Fruit fly (Drosophila melanogaster) whole organism, prepupa: ENCODE measurements around the gene ABCB7.

Experiments used
- CG10631 ChIP-seq: fragments of 200-800 bp; sonication (Bioruptor generic); optimal IDR thresholded peaks from 2 replicates; lab custom pipeline; 2016; ENCODE audit warnings: missing biosample characterization, missing genetic modification characterization
- CG11294 ChIP-seq: fragments of 200-800 bp; sonication (Bioruptor generic); IDR thresholded peaks from 2 replicates; pipeline ENCODE4 v1.3.6; 2022; ENCODE audit warnings: missing biosample characterization, missing genetic modification characterization
- CG11762 ChIP-seq: fragments of 200-800 bp; sonication (Bioruptor generic); optimal IDR thresholded peaks from 3 replicates; lab custom pipeline; 2016; ENCODE audit warnings: missing biosample characterization, missing genetic modification characterization; ENCODE audit not compliant: insufficient read depth
- CG11902 ChIP-seq: fragments of 200-800 bp; sonication (Bioruptor generic); optimal IDR thresholded peaks from 3 replicates; lab custom pipeline; 2016; ENCODE audit warnings: missing biosample characterization, missing genetic modification characterization
- CG1621 ChIP-seq: fragments of 200-800 bp; sonication (Bioruptor generic); optimal IDR thresholded peaks from 3 replicates; lab custom pipeline; 2018; ENCODE audit warnings: missing biosample characterization, mild to moderate bottlenecking, missing genetic modification characterization
- CG16779 ChIP-seq: fragments of 200-800 bp; sonication (Bioruptor generic); optimal IDR thresholded peaks from 3 replicates; lab custom pipeline; 2017; ENCODE audit warnings: missing biosample characterization, mild to moderate bottlenecking, missing genetic modification characterization
- CG3032 ChIP-seq: fragments of 200-800 bp; optimal IDR thresholded peaks from 2 replicates; lab custom pipeline; 2019; ENCODE audit warnings: missing biosample characterization, mild to moderate bottlenecking, missing genetic modification characterization, moderate library complexity
- CG31627 ChIP-seq: fragments of 200-800 bp; sonication (Bioruptor generic); optimal IDR thresholded peaks from 3 replicates; lab custom pipeline; 2016; ENCODE audit warnings: missing biosample characterization, missing genetic modification characterization
- CG32006 ChIP-seq: fragments of 200-800 bp; sonication (Bioruptor generic); optimal IDR thresholded peaks from 3 replicates; lab custom pipeline; 2017; ENCODE audit warnings: missing biosample characterization, mild to moderate bottlenecking, missing genetic modification characterization
- CG34406 ChIP-seq: fragments of 200-800 bp; sonication (Bioruptor generic); optimal IDR thresholded peaks from 3 replicates; lab custom pipeline; 2016; ENCODE audit warnings: missing biosample characterization, missing genetic modification characterization
- CG3919 ChIP-seq: fragments of 200-800 bp; sonication (Bioruptor generic); optimal IDR thresholded peaks from 3 replicates; lab custom pipeline; 2016; ENCODE audit warnings: missing biosample characterization, missing genetic modification characterization
- CG6276 ChIP-seq: fragments of 200-800 bp; sonication (Bioruptor generic); optimal IDR thresholded peaks from 2 replicates; lab custom pipeline; 2017; ENCODE audit warnings: missing biosample characterization, mild to moderate bottlenecking, missing genetic modification characterization
- CG6808 ChIP-seq: fragments of 200-800 bp; sonication (Bioruptor generic); optimal IDR thresholded peaks from 3 replicates; lab custom pipeline; 2017; ENCODE audit warnings: missing biosample characterization, missing genetic modification characterization, mild to moderate bottlenecking, moderate library complexity, missing genetic modification reagents
- CG6854 ChIP-seq: fragments of 200-800 bp; sonication (Bioruptor generic); optimal IDR thresholded peaks from 2 replicates; lab custom pipeline; 2017; ENCODE audit warnings: missing biosample characterization, mild to moderate bottlenecking, missing genetic modification characterization
- CG7368 ChIP-seq: fragments of 200-800 bp; sonication (Bioruptor generic); optimal IDR thresholded peaks from 3 replicates; lab custom pipeline; 2016; ENCODE audit warnings: missing biosample characterization, missing genetic modification characterization
- CG8119 ChIP-seq: fragments of 200-800 bp; sonication (Bioruptor generic); IDR thresholded peaks from 3 replicates; pipeline ENCODE4 v1.3.6; 2022; ENCODE audit warnings: missing biosample characterization, missing genetic modification characterization
- CG8319 ChIP-seq: fragments of 200-800 bp; sonication (Bioruptor generic); optimal IDR thresholded peaks from 3 replicates; lab custom pipeline; 2016; ENCODE audit warnings: missing biosample characterization, missing genetic modification characterization
- CG8632 ChIP-seq: fragments of 200-800 bp; sonication (Bioruptor generic); optimal IDR thresholded peaks from 3 replicates; lab custom pipeline; 2016; ENCODE audit warnings: missing biosample characterization, missing genetic modification characterization
- CG9139 ChIP-seq: fragments of 200-800 bp; sonication (Bioruptor generic); optimal IDR thresholded peaks from 3 replicates; lab custom pipeline; 2017; ENCODE audit warnings: missing biosample characterization, mild to moderate bottlenecking, missing genetic modification characterization
- Eip75B ChIP-seq: fragments of 200-800 bp; sonication (Bioruptor generic); optimal IDR thresholded peaks from 3 replicates; lab custom pipeline; 2016; ENCODE audit warnings: missing biosample characterization, missing genetic modification characterization
- Eip78C ChIP-seq: fragments of 200-800 bp; sonication (Bioruptor generic); peaks from one replicate; lab custom pipeline; 2016; ENCODE audit warnings: missing biosample characterization, missing genetic modification characterization
- Ets21C ChIP-seq: fragments of 200-800 bp; sonication (Bioruptor generic); optimal IDR thresholded peaks from 3 replicates; lab custom pipeline; 2016; ENCODE audit warnings: missing biosample characterization, missing genetic modification characterization
- Ets96B ChIP-seq: fragments of 200-800 bp; optimal IDR thresholded peaks from 2 replicates; lab custom pipeline; 2019; ENCODE audit warnings: missing biosample characterization, mild to moderate bottlenecking, missing genetic modification characterization, moderate library complexity
- Gug ChIP-seq: fragments of 200-800 bp; sonication (Bioruptor generic); IDR thresholded peaks from 2 replicates; pipeline ENCODE4 v1.3.6; 2022; ENCODE audit warnings: missing biosample characterization, missing genetic modification characterization
- Hr38 ChIP-seq: sonication (Bioruptor generic); optimal IDR thresholded peaks from 2 replicates; lab custom pipeline; 2016; ENCODE audit warnings: missing biosample characterization, missing genetic modification characterization
- Hr39 ChIP-seq: fragments of 200-800 bp; sonication (Bioruptor generic); optimal IDR thresholded peaks from 2 replicates; lab custom pipeline; 2016; ENCODE audit warnings: missing biosample characterization, missing genetic modification characterization
- Lpt ChIP-seq: fragments of 200-800 bp; sonication (Bioruptor generic); optimal IDR thresholded peaks from 3 replicates; lab custom pipeline; 2016; ENCODE audit warnings: missing biosample characterization, missing genetic modification characterization
- Met ChIP-seq: fragments of 200-800 bp; sonication (Bioruptor generic); optimal IDR thresholded peaks from 3 replicates; lab custom pipeline; 2016; ENCODE audit warnings: missing biosample characterization, missing genetic modification characterization
- OdsH ChIP-seq: fragments of 200-800 bp; sonication (Bioruptor generic); optimal IDR thresholded peaks from 3 replicates; lab custom pipeline; 2016; ENCODE audit warnings: missing biosample characterization, missing genetic modification characterization
- Sox102F ChIP-seq: fragments of 200-800 bp; sonication (Bioruptor generic); optimal IDR thresholded peaks from 2 replicates; lab custom pipeline; 2016; ENCODE audit warnings: missing biosample characterization, mild to moderate bottlenecking, missing genetic modification characterization
- Sox14 ChIP-seq: fragments of 200-800 bp; sonication (Bioruptor generic); optimal IDR thresholded peaks from 3 replicates; lab custom pipeline; 2016; ENCODE audit warnings: missing biosample characterization, missing genetic modification characterization
- achi ChIP-seq: fragments of 200-800 bp; sonication (Bioruptor generic); optimal IDR thresholded peaks from 3 replicates; lab custom pipeline; 2016; ENCODE audit warnings: missing biosample characterization, missing genetic modification characterization
- cyc ChIP-seq: fragments of 200-800 bp; sonication (Bioruptor generic); optimal IDR thresholded peaks from 3 replicates; lab custom pipeline; 2016; ENCODE audit warnings: missing biosample characterization, missing genetic modification characterization
- dsx ChIP-seq: fragments of 200-800 bp; optimal IDR thresholded peaks from 3 replicates; lab custom pipeline; 2019; ENCODE audit warnings: missing biosample characterization, mild to moderate bottlenecking, missing genetic modification characterization, moderate library complexity; ENCODE audit not compliant: poor library complexity, severe bottlenecking
- esn ChIP-seq: fragments of 200-800 bp; sonication (Bioruptor generic); optimal IDR thresholded peaks from 2 replicates; lab custom pipeline; 2016; ENCODE audit warnings: missing biosample characterization, mild to moderate bottlenecking, missing genetic modification characterization, moderate library complexity
- fd59A ChIP-seq: fragments of 200-800 bp; sonication (Bioruptor generic); optimal IDR thresholded peaks from 2 replicates; lab custom pipeline; 2017; ENCODE audit warnings: missing biosample characterization, mild to moderate bottlenecking, missing genetic modification characterization, missing genetic modification reagents
- fkh ChIP-seq: fragments of 200-800 bp; sonication (Bioruptor generic); optimal IDR thresholded peaks from 3 replicates; lab custom pipeline; 2017; ENCODE audit warnings: missing biosample characterization, mild to moderate bottlenecking, missing genetic modification characterization, moderate library complexity
- lz ChIP-seq: fragments of 200-800 bp; sonication (Bioruptor generic); optimal IDR thresholded peaks from 3 replicates; lab custom pipeline; 2016; ENCODE audit warnings: missing biosample characterization, missing genetic modification characterization
- spab ChIP-seq: fragments of 200-800 bp; sonication (Bioruptor generic); optimal IDR thresholded peaks from 2 replicates; lab custom pipeline; 2017; ENCODE audit warnings: missing biosample characterization, mild to moderate bottlenecking, missing genetic modification characterization, missing genetic modification reagents
- svp ChIP-seq: fragments of 200-800 bp; sonication (Bioruptor generic); peaks from one replicate; lab custom pipeline; 2016; ENCODE audit warnings: missing biosample characterization, missing genetic modification characterization

The ABCB7 gene

DNA sequence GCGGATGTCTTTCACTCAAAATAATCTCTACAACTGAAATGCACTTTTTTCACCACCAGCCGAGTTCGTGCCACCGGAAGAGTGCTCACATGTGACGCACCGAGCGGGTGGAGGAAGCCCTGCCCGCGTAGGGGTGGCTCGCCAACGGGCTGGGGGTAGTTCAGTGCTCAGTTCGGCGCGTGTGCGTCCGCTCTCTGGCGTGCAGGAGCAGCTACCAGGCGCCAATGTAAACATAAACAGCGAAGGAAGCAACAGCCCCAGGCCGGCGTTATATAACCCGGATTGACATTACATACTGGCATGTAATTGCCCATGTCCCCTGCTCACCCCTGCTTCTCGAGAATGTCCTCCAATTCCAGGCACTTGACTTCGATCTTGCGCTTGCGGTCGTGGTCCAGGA lies 46.0 kb downstream of the ABCB7 start:
- TF ChIP-seq Eip75B (GFP tag; lab: Kevin White, UChicago): no peak
- no peak for TF ChIP-seq CG31627 (GFP tag; lab: Kevin White, UChicago)
- no peak for TF ChIP-seq Hr39 (GFP tag; lab: Kevin White, UChicago)
- no peak for TF ChIP-seq CG6276 (GFP tag; lab: Kevin White, UChicago)
- TF ChIP-seq CG11762 (GFP tag; lab: Kevin White, UChicago): no peak
- TF ChIP-seq Sox14 (GFP tag; lab: Kevin White, UChicago): no peak
- no peak for TF ChIP-seq dsx (GFP tag; lab: Kevin White, UChicago)
- no peak for TF ChIP-seq CG8119 (GFP tag; lab: Robert Waterston, UW)
- TF ChIP-seq Ets21C (GFP tag; lab: Kevin White, UChicago): no peak
- TF ChIP-seq CG3032 (tag; lab: Kevin White, UChicago): no peak
- TF ChIP-seq CG8319 (GFP tag; lab: Kevin White, UChicago): no peak
- TF ChIP-seq fkh: no peak
- TF ChIP-seq CG8632 (GFP tag; lab: Kevin White, UChicago): no peak
- TF ChIP-seq Eip78C (GFP tag; lab: Kevin White, UChicago): no peak
- no peak for TF ChIP-seq fd59A (GFP tag; lab: Kevin White, UChicago)
- TF ChIP-seq Hr38 (GFP tag; lab: Kevin White, UChicago): no peak
- TF ChIP-seq CG3919 (GFP tag; lab: Kevin White, UChicago): no peak
- no peak for TF ChIP-seq achi

DNA sequence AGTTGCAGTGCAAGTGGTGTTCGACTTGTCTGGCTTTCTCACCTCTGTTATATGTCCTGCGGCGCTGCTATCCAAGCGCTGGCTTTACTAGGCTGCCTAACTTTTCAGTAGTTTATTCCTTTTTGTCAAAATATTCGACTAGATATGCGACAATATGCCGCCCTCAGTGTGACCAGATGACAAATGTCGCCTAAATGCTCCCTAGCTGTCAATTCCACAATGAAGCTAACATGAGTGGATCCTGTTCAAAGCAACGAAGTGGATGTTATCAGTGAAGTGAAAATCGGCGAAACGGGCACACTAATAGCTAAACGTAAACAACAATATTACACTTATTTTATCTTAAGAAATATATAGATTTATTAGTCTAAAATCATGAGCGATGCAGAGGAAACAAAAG lies 46.7 kb downstream of the ABCB7 start, which contains the start of the genes Srrm234 and CG7974:
Gene Srrm234, minus strand, starts transcription at position 189 of the 400 bp plus-strand sequence.
Gene CG7974, plus strand, starts transcription at position 263 of the 400 bp plus-strand sequence.
- no peak for TF ChIP-seq Ets21C (GFP tag; lab: Kevin White, UChicago)
- TF ChIP-seq achi: peak; percentile 93

DNA sequence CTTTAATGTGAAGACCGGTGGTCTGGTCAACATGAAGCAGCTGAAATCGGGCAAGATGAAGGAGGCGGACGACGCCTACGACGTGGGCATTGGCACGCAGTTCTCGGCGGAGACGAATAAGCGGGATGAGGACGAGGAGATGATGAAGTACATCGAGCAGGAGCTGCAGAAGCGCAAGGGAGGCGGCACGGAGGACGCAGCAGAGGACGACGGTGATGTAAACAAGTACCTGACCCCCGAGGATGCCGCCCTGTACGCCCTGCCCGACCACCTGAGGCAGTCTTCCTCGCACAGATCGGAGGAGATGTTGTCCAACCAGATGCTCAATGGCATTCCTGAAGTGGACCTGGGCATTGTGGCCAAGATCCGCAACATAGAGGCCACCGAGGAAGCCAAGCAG lies 47.3 kb downstream of the ABCB7 start:
- TF ChIP-seq svp (GFP tag; lab: Kevin White, UChicago) (no peak), dsx (GFP tag; lab: Kevin White, UChicago) (no peak), spab (GFP tag; lab: Kevin White, UChicago) (no peak), lz (GFP tag; lab: Kevin White, UChicago) (no peak), CG11762 (GFP tag; lab: Kevin White, UChicago) (no peak), Eip78C (GFP tag; lab: Kevin White, UChicago) (no peak), CG3032 (tag; lab: Kevin White, UChicago) (no peak), CG10631 (no peak), cyc (no peak), CG7368 (no peak), Ets96B (tag; lab: Kevin White, UChicago) (no peak), CG9139 (GFP tag; lab: Kevin White, UChicago) (no peak), CG1621 (no peak), CG6854 (GFP tag; lab: Kevin White, UChicago) (no peak), CG11902 (no peak), CG11294 (no peak), Hr38 (GFP tag; lab: Kevin White, UChicago) (no peak), Gug (GFP tag; lab: Robert Waterston, UW) (no peak)

DNA sequence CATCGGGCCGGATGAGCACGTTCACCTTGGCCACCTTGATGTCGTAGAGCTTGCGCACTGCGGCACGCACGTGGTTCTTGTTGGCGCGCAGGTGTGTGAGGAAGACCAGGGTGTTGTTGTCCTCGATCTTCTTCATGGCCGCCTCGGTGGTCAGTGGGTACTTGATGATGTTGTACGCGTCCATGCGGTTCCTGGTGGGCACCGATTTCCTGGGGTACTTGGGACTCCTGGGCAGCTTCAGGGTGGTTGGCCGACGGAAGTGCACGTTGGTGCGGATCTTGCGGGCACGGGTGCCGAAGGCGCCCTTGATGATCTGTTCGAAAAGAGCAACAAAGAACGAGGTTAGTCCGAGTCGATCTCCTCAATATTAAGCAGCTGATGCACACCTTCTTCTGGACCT lies 49.2 kb downstream of the ABCB7 start:
- TF ChIP-seq Met (GFP tag; lab: Kevin White, UChicago) (no peak), Lpt (GFP tag; lab: Kevin White, UChicago) (no peak), CG34406 (GFP tag; lab: Kevin White, UChicago) (no peak), esn (GFP tag; lab: Kevin White, UChicago) (no peak), CG16779 (no peak), CG32006 (GFP tag; lab: Kevin White, UChicago) (no peak), CG6808 (GFP tag; lab: Kevin White, UChicago) (no peak), OdsH (GFP tag; lab: Kevin White, UChicago) (no peak), fkh (no peak), Sox102F (GFP tag; lab: Kevin White, UChicago) (no peak), achi (no peak), CG3032 (tag; lab: Kevin White, UChicago) (no peak), CG1621 (no peak)
- TF ChIP-seq, all 60 proteins: peak for 0
